Worm (Caenorhabditis elegans): Measurements from ENCODE around the gene K09C8.7.

K09C8.7 gene

DNA sequence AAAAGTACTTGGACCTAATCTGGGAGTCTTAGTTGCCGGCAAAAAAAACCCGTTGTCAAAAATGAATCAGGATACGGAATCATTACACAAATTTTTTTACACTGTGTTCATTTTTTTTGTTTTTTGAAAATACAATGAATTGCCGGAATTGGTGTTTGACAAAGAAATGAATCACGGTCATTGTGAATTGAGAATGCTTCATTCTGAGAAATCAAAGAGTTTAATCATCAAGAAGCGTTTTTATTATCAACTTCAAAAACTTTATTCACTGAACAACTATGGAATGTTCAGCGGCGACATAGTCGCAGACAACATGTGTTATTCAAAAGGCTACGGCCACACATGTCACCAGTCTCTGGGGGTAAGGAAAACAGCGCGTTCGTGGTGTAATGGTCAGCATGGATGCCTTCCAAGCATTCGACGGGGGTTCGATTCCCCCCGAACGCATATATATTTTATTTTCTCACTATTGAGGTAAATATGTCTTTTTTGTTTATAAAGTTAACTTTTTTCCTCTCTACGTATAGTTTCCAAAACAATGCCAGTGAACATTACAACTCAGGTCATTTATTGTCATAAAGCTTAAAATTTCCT lies 12.4 kb upstream of the K09C8.7 start, which contains the start of gene nas-10:
TSS of gene nas-10 (minus strand) at position 51 of the 594 bp plus-strand sequence.
- TF ChIP-seq unc-62 (GFP tag; optimal IDR thresholded peaks at IDR 0.05) = no peak

DNA sequence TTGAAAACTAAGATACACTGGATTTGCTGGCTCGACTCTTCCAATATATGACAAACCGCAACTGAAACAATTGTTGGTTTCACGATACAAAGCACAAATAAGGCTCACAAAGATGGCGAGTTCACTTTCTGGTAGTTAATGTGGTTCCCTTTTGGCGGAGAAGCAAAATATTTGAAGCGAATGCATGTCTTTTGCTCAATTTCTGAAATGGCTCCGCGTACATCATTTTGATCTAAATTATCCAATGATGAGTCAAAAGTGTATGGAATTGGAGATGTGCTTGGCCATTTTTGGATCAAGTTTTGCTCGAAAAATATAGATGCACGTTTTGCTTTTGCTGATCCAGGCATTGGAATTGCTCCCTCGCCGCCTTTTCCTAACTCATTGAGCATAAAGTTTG lies 10.5 kb upstream of the K09C8.7 start:
- TF ChIP-seq unc-62 (GFP tag; optimal IDR thresholded peaks at IDR 0.05) = no peak

DNA sequence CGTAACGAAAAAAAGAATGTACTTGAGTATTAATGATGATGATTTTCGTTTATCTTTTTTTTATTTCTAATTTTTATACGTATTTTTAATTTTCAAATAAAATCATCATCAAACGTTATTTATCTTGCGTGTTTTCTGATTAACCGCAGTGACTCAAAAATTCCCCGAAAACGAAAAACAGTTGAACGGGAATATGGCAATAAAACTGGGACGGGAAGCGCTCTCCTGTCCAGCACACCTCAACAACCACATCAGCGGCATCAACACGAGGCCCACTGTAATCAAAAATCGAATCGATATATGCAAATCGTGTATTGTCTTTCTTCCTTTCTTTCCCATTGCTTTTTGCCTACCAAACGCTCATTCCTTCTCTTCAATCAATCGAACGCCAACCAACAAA lies 7.9 kb upstream of the K09C8.7 start, which contains the start of gene K09C8.2:
TSS of gene K09C8.2 (plus strand) at position 301 of the 400 bp plus-strand sequence.
- TF ChIP-seq unc-62 (GFP tag; optimal IDR thresholded peaks at IDR 0.05) = no peak

DNA sequence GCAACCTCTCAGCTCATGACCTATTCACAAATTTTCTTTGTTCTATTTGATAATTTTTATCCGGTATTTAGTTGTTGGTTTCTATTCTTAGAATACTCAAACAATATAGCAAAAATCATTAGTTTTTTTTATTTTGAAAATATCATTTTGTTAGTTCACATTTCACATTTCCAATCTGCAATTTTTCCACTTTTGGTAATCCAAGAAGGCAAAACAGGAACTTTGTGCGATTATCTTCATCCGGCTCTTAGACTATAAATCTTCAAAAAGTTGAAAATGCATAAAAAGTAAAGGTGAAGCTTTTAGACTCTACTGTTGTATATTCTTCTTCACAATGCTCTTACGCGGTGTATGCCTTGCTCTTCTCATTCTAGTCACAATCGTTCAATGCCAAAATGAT lies 7.2 kb upstream of the K09C8.7 start, which contains the start of gene nlp-19:
TSS of gene nlp-19 (plus strand) at position 301 of the 400 bp plus-strand sequence.
- TF ChIP-seq unc-62 (GFP tag; optimal IDR thresholded peaks at IDR 0.05) = no peak

DNA sequence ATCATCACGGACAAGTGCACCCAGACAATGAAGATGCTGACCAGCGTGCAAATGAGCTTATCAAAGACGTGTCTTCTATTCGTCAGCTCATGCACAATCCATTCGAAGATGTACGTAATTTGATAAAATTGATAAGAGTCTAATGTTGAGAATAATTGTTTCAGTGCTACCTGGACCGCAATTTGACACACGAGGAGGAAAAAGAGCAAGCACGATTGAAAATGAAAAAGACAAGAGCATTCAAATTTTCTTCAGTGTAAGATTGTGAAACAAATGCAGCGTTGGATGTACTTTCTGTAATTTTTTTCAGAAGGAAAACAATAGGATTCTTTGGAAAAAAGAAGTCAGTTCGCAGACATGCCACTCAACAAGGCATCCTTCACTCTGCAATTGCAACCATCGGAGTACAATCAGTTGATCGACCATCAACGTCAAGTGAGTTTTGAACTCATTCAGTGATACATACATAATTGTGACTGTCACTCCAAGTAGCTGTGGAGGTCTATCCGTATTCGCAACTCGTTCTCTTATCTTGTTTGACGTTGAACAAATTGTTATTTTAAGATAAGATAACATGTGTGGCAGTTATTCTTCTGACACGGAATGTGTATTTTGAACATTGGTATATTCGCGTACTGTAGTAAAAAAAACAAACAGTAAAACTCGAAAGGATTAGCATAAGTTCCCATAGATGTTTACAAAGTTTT lies 5.9 kb upstream of the K09C8.7 start:
- no peak for TF ChIP-seq unc-62 (GFP tag; optimal IDR thresholded peaks at IDR 0.05)

DNA sequence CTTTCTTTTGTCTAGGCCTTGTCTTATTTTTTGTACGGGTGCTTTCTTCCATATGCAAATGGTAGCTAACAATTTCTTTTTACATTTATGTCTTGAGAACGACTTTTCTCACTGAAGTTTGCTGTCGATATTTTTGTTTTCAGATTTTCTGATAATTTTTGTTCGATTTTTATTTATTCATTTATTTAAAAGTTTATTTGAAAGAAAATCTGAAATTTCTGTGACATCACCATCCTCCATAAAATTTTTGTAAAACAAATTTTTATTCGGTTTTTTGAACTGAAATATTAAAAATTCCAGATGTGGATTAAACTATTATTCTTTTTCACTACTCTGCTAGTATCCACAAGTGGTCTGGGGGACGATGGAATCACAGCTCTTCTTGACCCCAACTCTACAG lies 2.6 kb upstream of the K09C8.7 start, which contains the start of gene pbo-4:
TSS of gene pbo-4 (plus strand) at position 301 of the 400 bp plus-strand sequence.
- TF ChIP-seq unc-62 (GFP tag; optimal IDR thresholded peaks at IDR 0.05) = no peak

DNA sequence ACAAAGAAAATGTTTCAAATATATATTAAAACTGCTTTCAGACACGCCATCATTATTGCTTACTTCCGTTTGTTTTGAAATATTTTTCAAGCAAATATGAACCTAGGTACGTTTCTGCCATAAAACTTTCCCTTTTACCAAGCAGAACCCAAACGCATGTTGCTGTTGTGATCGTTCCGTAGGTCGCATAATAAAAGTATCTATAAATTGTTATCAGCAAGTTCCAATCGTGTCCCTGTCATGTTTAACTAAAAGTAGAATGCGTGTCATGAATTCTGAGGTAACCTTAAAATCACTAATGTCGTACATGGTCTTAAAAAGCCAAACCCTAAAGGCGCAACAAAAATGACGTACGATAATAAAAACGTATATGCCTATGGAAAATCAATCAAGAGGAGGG lies 729 bp upstream of the K09C8.7 start:
- TF ChIP-seq unc-62 (GFP tag; optimal IDR thresholded peaks at IDR 0.05) = no peak

DNA sequence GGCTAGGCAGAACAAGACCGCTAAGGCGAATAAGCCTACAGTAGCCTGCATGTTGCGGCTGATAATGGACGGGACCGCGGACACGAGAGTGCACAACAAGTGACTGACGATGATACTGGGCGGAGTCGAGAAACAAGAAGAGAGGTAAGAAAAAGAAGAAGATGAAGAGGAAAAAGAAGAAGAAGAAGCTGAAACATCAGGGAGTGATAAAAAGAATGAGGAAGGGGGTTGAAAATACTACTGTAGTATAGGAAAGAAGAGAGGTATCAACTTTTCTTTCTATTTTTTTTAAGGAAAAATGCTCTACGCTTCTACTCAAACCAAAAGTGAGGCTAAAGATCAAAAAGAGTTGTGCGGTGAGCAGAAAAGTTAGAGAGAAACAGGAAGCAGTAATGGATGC lies 2.3 kb downstream of the K09C8.7 start, which contains the start of gene T21B6.3:
TSS of gene T21B6.3 (minus strand) at position 101 of the 400 bp plus-strand sequence.
- no peak for TF ChIP-seq unc-62 (GFP tag; optimal IDR thresholded peaks at IDR 0.05)

DNA sequence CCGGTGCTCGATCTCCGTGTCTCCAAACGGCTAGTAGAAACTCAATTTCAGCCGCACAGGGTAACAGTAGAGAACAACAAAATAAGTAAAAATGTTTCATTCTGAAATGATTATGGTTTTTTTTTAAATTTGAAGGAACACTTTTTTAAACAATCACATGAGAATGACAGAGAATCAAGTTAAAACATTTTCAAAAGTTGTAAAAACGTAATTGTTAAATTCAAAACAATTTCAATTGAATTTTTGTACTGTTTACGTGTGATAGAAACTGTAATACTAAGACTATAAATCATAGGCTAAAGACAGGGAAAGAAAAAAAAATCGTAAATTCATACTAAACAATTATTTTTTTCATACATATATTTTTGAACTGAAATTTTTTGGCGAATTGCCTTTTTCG lies 9.9 kb downstream of the K09C8.7 start, which contains the start of gene pho-7:
TSS of gene pho-7 (minus strand) at position 101 of the 400 bp plus-strand sequence.
- no peak for TF ChIP-seq unc-62 (GFP tag; optimal IDR thresholded peaks at IDR 0.05)

DNA sequence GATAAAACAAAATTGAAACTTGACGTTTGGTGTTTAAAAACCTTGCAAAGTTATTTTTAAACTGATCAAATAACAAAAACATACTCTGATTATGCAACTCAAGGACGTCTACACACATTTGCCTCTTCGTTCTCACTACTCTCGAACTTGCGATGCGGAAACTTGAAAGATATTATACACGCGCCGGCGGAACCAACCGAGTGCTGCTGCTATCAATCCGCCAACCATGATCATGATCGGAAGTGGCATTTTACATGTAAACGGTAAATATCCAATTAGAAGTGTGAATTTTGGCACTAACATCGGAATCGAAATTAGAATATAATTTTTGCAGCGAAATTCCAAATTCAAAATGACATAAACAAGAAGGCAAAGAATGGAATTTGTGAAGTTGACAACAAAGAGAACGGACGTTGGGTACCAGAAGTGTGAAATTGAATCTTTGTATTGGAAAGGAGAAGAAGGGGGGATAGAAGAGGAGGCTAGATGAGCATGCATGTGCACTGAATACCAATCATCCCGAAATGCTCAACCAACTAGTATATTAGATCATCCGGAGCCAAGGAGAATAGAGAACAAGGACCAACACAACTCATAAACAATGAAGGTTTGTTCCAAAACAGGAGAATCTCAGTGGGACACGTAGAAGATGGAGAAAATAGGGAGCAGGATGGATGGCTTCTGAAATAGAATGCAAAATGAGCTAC lies 17.7 kb downstream of the K09C8.7 start:
- TF ChIP-seq unc-62 (GFP tag; optimal IDR thresholded peaks at IDR 0.05) = no peak

DNA sequence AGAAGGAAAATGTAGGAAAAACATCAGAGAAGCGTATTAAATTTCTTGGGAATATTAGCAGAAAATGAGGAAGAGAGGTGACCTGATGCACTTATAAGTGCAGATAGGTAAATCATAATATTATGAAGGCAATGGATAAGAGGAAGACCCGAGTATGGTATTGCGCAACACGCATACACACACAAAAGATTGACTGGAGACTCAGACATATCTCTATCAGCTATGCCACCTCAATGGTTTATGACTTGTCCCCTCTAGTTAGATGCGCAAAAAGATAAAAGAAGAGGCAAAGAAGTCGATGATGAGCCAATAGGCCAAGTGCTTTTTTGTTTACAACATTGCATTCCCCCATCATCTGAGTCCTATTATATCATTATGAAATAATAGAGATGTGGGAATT lies 19.1 kb downstream of the K09C8.7 start:
- no peak for TF ChIP-seq unc-62 (GFP tag; optimal IDR thresholded peaks at IDR 0.05)

DNA sequence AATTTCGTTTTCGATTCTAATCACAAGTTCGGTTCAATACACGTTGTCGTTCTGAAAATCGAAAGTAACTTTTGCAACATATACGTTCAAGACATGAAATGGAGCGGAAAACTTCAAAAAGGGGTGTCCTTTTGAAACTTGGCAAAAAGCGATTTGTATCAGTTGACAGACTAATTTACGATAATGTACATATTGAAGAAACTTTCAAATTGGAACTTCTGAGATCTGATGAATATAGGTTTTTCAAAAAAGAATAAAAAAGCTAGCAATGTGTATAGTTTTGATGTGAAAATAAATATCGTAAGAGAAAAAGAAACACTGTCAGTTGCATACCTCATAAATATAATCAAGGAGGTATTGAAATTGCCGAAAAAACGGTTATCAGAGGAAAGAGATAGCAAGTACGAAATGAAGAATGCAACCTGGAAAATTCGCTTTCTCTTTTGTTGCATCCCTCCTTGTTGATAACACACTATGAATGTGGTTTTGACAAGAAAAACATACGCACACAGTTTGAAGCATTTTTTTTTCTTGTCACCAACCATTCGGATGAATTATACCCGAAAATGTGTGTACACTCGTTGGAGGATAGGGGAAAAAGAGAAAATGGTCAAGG lies 22.1 kb downstream of the K09C8.7 start, which contains the start of gene dgn-1:
TSS of gene dgn-1 (minus strand) at position 51 of the 616 bp plus-strand sequence.
- no peak for TF ChIP-seq unc-62 (GFP tag; optimal IDR thresholded peaks at IDR 0.05)

DNA sequence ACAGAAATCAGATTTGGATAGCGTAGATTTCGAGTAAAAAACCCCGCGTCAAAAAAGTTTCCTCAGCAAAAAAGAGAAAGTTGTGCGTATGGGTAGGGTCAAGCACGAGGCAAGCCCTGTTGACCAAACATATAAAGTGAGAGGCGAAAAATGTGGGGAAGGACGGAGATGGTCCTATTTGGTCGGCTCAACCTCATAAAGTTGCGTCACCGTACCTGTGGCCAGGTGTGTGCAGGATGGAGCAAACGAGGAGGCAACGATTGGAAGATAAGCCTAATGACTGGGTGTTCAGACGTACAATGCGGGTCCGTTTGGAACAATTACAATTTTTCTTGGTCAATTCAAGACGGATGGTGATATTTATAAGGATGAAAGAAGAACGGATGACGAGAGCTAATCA lies 24.1 kb downstream of the K09C8.7 start:
- TF ChIP-seq unc-62 (GFP tag; optimal IDR thresholded peaks at IDR 0.05) = no peak

DNA sequence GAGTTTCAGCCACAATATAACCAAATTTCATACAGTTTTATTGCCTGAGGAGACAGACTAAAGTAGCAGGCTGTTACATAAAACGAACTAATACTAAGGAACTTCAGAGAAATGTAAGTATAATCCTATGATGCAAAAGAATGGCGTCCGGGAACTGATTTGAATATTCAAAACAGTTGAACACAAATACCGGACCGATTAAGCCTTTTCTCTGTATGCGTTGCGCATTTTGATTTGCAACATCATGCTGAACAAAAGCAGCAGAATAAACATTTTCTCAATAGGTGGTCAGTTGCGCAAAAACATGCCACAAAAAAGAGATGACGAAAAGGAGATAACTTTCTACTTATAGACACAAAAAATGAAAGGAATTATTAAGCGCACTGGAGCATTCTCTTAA lies 27.2 kb downstream of the K09C8.7 start:
- no peak for TF ChIP-seq unc-62 (GFP tag; optimal IDR thresholded peaks at IDR 0.05)

DNA sequence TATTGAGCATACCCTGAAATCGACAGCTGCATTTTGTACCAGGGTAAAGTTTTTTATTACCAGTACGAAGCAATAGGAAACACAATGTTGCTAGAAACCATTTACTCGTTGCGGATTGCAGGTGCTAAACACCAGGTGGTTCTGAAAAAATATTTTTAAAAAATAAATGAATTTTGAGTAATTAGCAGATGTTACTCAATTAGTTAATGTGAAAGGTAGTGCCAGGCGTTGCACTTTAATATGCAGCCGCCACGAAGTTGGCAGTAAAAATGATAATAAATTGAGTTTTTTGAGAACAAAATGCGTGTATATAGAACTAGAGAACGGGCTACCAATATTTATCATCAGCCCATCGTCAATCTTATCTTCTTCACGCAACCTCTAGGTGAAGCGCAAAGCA lies 31.6 kb downstream of the K09C8.7 start, which contains the start of gene nstp-9:
TSS of gene nstp-9 (minus strand) at position 101 of the 400 bp plus-strand sequence.
- no peak for TF ChIP-seq unc-62 (GFP tag; optimal IDR thresholded peaks at IDR 0.05)

DNA sequence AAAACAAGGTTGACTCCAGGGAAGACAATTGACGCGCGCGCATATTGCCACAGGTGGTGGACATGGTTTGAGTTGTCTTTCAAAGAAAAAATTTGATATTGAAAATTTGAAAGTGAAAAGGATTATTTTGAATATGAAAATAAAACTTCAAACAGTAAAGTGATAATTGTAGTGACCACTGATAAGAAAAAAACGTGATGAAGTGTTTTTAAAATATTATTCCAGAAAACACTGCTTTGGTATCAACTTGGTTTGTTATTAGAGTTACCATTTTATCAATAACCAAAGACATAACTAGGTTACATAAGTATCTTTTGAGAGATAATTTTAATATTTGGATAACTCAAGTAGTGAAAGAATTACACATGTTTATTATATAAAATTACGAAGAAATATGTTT lies 35.0 kb downstream of the K09C8.7 start:
- no peak for TF ChIP-seq unc-62 (GFP tag; optimal IDR thresholded peaks at IDR 0.05)

Data from whole organism, dauer.